Worm (Caenorhabditis elegans): ENCODE data around the gene ecps-1.
A peak's percentile ranks its signal among the peaks of the same experiment; 100 is the strongest.

The ecps-1 gene

DNA sequence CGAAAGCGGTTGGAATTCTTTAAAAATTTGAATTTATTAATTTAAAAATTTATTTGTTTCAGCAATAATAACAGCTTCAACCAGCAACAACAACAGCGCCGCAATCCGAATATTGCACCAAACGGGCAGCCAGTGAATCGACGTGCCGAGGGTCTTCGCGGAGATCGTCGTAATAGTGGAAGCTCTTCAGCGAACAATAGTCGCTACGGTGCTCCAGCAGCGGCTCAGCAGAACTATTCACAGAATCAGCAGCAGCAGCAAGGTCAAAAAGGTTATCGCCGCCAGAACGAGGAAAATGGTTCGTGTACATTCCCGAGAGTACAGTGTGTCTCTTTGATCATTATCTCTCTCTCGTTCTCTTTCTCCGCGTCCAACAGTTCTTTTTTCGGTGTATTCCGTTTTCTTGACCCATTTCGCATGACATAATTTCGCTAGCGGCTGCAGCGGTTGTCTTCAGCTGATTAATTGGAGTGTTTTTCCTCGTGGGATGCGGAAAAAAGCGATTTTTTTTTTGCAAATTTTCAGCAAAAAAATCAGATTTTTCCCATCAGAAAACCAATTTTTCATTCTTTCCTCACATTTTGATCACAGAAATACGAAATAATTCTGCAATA is 2.7 kb upstream of the ecps-1 start:
- no peak for TF ChIP-seq fkh-2 (tag; optimal IDR thresholded peaks at IDR 0.05)
- TF ChIP-seq fkh-10 (GFP tag; optimal IDR thresholded peaks at IDR 0.05) = no peak
- TF ChIP-seq elt-1 (tag; optimal IDR thresholded peaks at IDR 0.05) = no peak
- no peak for TF ChIP-seq nhr-25 (tag; optimal IDR thresholded peaks at IDR 0.05)
- TF ChIP-seq nhr-23 (tag; optimal IDR thresholded peaks at IDR 0.05) = peak; percentile 55

ce11 chrIII:10461164-10461546 is 804 bp upstream of the ecps-1 start, which contains the start of gene atx-2:
Gene atx-2, plus strand, starts transcription at chrIII:10461389.
- no peak for TF ChIP-seq eor-1 (tag; optimal IDR thresholded peaks at IDR 0.05)
- peak; percentile 93 for TF ChIP-seq nhr-43 (tag; optimal IDR thresholded peaks at IDR 0.05; ENCODE audit: poor library complexity, severe bottlenecking)
- TF ChIP-seq ztf-11 (tag; optimal IDR thresholded peaks at IDR 0.05) = no peak
- TF ChIP-seq nhr-76 (tag; optimal IDR thresholded peaks at IDR 0.05) = no peak
- TF ChIP-seq nhr-12 (tag; optimal IDR thresholded peaks at IDR 0.05) = no peak
- no peak for TF ChIP-seq ceh-9 (tag; optimal IDR thresholded peaks at IDR 0.05)
- TF ChIP-seq ama-1 (optimal IDR thresholded peaks at IDR 0.05) = no peak
- TF ChIP-seq R02D3.7 (tag; optimal IDR thresholded peaks at IDR 0.05) = peak; percentile 79
- TF ChIP-seq ceh-16 (tag; optimal IDR thresholded peaks at IDR 0.05) = peak; percentile 72
- no peak for TF ChIP-seq nhr-28 (tag; optimal IDR thresholded peaks at IDR 0.05)
- TF ChIP-seq elt-1 (tag; optimal IDR thresholded peaks at IDR 0.05) = peak; percentile 56
- peak; percentile 72 for TF ChIP-seq mdl-1 (tag; optimal IDR thresholded peaks at IDR 0.05)
- no peak for TF ChIP-seq mml-1 (tag; optimal IDR thresholded peaks at IDR 0.05)
- TF ChIP-seq snpc-4 (tag; optimal IDR thresholded peaks at IDR 0.05) = peak; percentile 32
- peak; percentile 42 for TF ChIP-seq fkh-10 (GFP tag; optimal IDR thresholded peaks at IDR 0.05)
- peak; percentile 56 for TF ChIP-seq ceh-82 (tag; optimal IDR thresholded peaks at IDR 0.05)
- no peak for TF ChIP-seq ZK546.5 (tag; optimal IDR thresholded peaks at IDR 0.05)
- peak; percentile 59 for TF ChIP-seq skn-1 (tag; optimal IDR thresholded peaks at IDR 0.05)
- peak; percentile 56 for TF ChIP-seq nhr-25 (tag; optimal IDR thresholded peaks at IDR 0.05)
- peak; percentile 22 for TF ChIP-seq egl-27 (tag; optimal IDR thresholded peaks at IDR 0.05)
- TF ChIP-seq nhr-23 (tag; optimal IDR thresholded peaks at IDR 0.05) = peak; percentile 77
- no peak for TF ChIP-seq ztf-4 (tag; optimal IDR thresholded peaks at IDR 0.05)
- TF ChIP-seq elt-2 (tag; optimal IDR thresholded peaks at IDR 0.05) = peak; percentile 46
- TF ChIP-seq ceh-28 (tag; optimal IDR thresholded peaks at IDR 0.05) = peak; percentile 73
- TF ChIP-seq fos-1 (tag; optimal IDR thresholded peaks at IDR 0.05) = peak; percentile 28
- peak; percentile 85 for TF ChIP-seq lsy-12 (tag; optimal IDR thresholded peaks at IDR 0.05)
- peak; percentile 62 for TF ChIP-seq pha-4 (tag; optimal IDR thresholded peaks at IDR 0.05)
- TF ChIP-seq lin-15B (tag; optimal IDR thresholded peaks at IDR 0.05) = peak; percentile 80
- no peak for TF ChIP-seq daf-12 (tag; optimal IDR thresholded peaks at IDR 0.05)
- no peak for TF ChIP-seq jun-1 (tag; optimal IDR thresholded peaks at IDR 0.05)
- TF ChIP-seq nhr-67 (tag; optimal IDR thresholded peaks at IDR 0.05) = no peak
- no peak for TF ChIP-seq elt-3 (tag; optimal IDR thresholded peaks at IDR 0.05)
- TF ChIP-seq lin-39 (tag; optimal IDR thresholded peaks at IDR 0.05) = peak; percentile 91
- TF ChIP-seq nhr-77 (tag; optimal IDR thresholded peaks at IDR 0.05) = no peak
- no peak for TF ChIP-seq aly-2 (tag; optimal IDR thresholded peaks at IDR 0.05)
- TF ChIP-seq unc-62 (GFP tag; optimal IDR thresholded peaks at IDR 0.05) = no peak
- TF ChIP-seq tbx-2 (tag; optimal IDR thresholded peaks at IDR 0.05) = peak; percentile 78
- TF ChIP-seq pqm-1 (tag; optimal IDR thresholded peaks at IDR 0.05) = peak; percentile 11
- no peak for TF ChIP-seq unc-39 (tag; optimal IDR thresholded peaks at IDR 0.05)
- no peak for TF ChIP-seq nhr-11 (tag; optimal IDR thresholded peaks at IDR 0.05)
- TF ChIP-seq nfya-1 (tag; optimal IDR thresholded peaks at IDR 0.05; ENCODE audit: insufficient read depth) = peak; percentile 69
- TF ChIP-seq nhr-237 (tag; optimal IDR thresholded peaks at IDR 0.05) = no peak
- TF ChIP-seq fkh-2 (tag; optimal IDR thresholded peaks at IDR 0.05) = no peak
- no peak for TF ChIP-seq sea-2 (GFP tag; optimal IDR thresholded peaks at IDR 0.05)
- peak; percentile 26 for TF ChIP-seq egl-5 (tag; optimal IDR thresholded peaks at IDR 0.05)
- TF ChIP-seq hmg-11 (tag; optimal IDR thresholded peaks at IDR 0.05) = peak; percentile 98
- no peak for TF ChIP-seq zag-1 (tag; optimal IDR thresholded peaks at IDR 0.05)

Data from whole organism, L3 larva.